Worm (Caenorhabditis elegans): Measurements from ENCODE around the gene ZK402.5.

Gene ZK402.5

DNA sequence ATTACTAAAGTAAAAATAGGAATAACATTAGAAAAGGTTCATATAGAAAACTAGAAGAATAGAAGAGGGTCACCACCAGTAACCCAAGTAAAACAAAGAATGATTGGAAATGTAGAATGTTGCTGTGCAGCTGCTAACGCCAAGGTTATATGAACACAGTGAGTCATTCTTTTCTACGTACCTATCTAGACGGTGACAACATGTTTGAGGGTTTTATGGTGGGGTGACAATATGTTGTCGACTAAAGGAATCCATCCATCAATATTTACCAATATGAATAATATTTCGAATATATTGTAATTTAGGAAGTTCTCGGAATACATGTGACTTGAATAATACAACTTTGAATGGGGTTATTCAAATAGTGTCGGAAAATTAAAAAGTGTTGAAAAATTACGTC is at the start of gene ZK402.5:
ZK402.5 (minus strand) TSS at position 101 of the 400 bp plus-strand sequence.
- TF ChIP-seq ceh-32 (tag; optimal IDR thresholded peaks at IDR 0.05; ENCODE audit: poor library complexity) (no peak), aly-2 (tag; optimal IDR thresholded peaks at IDR 0.05) (no peak), daf-16 (GFP tag; optimal IDR thresholded peaks at IDR 0.05) (no peak), daf-16 (tag; optimal IDR thresholded peaks at IDR 0.05) (no peak), madf-9 (GFP tag; conservative IDR thresholded peaks at IDR 0.05) (no peak), zip-11 (GFP tag; IDR thresholded peaks at IDR 0.05) (no peak), sdz-12 (GFP tag; optimal IDR thresholded peaks at IDR 0.05) (no peak), pqm-1 (tag; optimal IDR thresholded peaks at IDR 0.05) (no peak), nhr-41 (GFP tag; IDR thresholded peaks at IDR 0.05) (no peak), dmd-6 (GFP tag; IDR thresholded peaks at IDR 0.05) (no peak), aha-1 (tag) (no peak), F10B5.3 (tag; optimal IDR thresholded peaks at IDR 0.05) (no peak), lir-3 (tag; optimal IDR thresholded peaks at IDR 0.05) (no peak), duxl-1 (tag; optimal IDR thresholded peaks at IDR 0.05; ENCODE audit: poor library complexity) (no peak)

DNA sequence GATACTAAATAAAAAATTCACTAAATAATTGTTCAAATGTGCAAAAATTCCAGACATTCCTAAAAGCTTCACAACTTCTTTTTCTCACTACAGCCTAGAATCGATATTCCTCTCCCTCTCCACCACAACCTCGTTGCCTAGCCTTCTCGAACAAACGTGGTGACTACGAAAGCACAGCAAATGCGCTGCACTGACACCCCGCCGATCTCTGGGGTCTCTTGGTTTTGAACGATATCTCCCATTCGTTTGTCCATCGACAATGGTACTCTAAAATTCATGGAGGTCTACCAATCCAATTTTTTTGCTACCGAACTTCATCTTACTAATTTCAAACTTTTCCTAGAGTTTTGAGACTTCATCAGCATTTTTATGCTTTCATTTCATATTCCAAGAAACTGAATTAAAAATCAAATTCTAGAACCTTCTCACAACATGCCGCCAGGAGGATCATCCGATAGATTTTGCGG is 49.2 kb upstream of the ZK402.5 start, which contains the start of gene W05H7.1:
W05H7.1 (plus strand) TSS at position 417 of the 467 bp plus-strand sequence.
- no peak for TF ChIP-seq snpc-4 (tag; optimal IDR thresholded peaks at IDR 0.05)
- peak in 1 of 2 experiments; percentile 98 for TF ChIP-seq unc-62 (GFP tag; optimal IDR thresholded peaks at IDR 0.05 in 1 of 2)
- no peak for TF ChIP-seq unc-62 (tag; optimal IDR thresholded peaks at IDR 0.05)
- no peak for TF ChIP-seq nhr-48 (tag; optimal IDR thresholded peaks at IDR 0.05)
- no peak for TF ChIP-seq unc-39 (tag; optimal IDR thresholded peaks at IDR 0.05)
- TF ChIP-seq nhr-77 (tag; optimal IDR thresholded peaks at IDR 0.05), result no peak
- peak; percentile 9 for TF ChIP-seq hlh-11 (tag; optimal IDR thresholded peaks at IDR 0.05)
- TF ChIP-seq mes-2 (tag; optimal IDR thresholded peaks at IDR 0.05; ENCODE audit: poor library complexity, severe bottlenecking), result peak; percentile 55
- TF ChIP-seq dmd-6 (GFP tag; IDR thresholded peaks at IDR 0.05), result no peak
- no peak for TF ChIP-seq daf-16 (GFP tag; optimal IDR thresholded peaks at IDR 0.05)
- peak; percentile 14 for TF ChIP-seq daf-16 (tag; optimal IDR thresholded peaks at IDR 0.05)
- peak; percentile 61 for TF ChIP-seq hmg-1.1 (GFP tag; IDR thresholded peaks at IDR 0.05)
- peak; percentile 94 for TF ChIP-seq aha-1 (tag)
- TF ChIP-seq lsy-2 (tag; optimal IDR thresholded peaks at IDR 0.05), result peak in 1 of 2 experiments; percentile 56
- no peak for TF ChIP-seq F44E2.7 (GFP tag; IDR thresholded peaks at IDR 0.05)
- no peak for TF ChIP-seq ZK546.5 (tag; optimal IDR thresholded peaks at IDR 0.05)
- TF ChIP-seq mdl-1 (tag; optimal IDR thresholded peaks at IDR 0.05), result peak in 1 of 2 experiments; percentile 18
- TF ChIP-seq fkh-10 (GFP tag; optimal IDR thresholded peaks at IDR 0.05), result peak; percentile 4
- no peak for TF ChIP-seq ces-1 (GFP tag; optimal IDR thresholded peaks at IDR 0.05)
- no peak for TF ChIP-seq lin-39 (tag; optimal IDR thresholded peaks at IDR 0.05)
- no peak for TF ChIP-seq skn-1 (tag; optimal IDR thresholded peaks at IDR 0.05)
- peak; percentile 54 for TF ChIP-seq nhr-6 (tag; optimal IDR thresholded peaks at IDR 0.05)
- TF ChIP-seq R02D3.7 (tag; optimal IDR thresholded peaks at IDR 0.05), result no peak
- peak; percentile 57 for TF ChIP-seq hlh-30 (tag; optimal IDR thresholded peaks at IDR 0.05; ENCODE audit: insufficient read depth)
- TF ChIP-seq F37D6.2 (tag; optimal IDR thresholded peaks at IDR 0.05), result no peak
- TF ChIP-seq lin-38 (GFP tag; IDR thresholded peaks at IDR 0.05), result peak; percentile 38
- no peak for TF ChIP-seq saeg-2 (GFP tag; IDR thresholded peaks at IDR 0.05)
- TF ChIP-seq dpl-1 (GFP tag; optimal IDR thresholded peaks at IDR 0.05), result no peak
- TF ChIP-seq mep-1 (tag; optimal IDR thresholded peaks at IDR 0.05), result peak; percentile 62
- no peak for TF ChIP-seq nhr-237 (tag; optimal IDR thresholded peaks at IDR 0.05)
- no peak for TF ChIP-seq ceh-20 (GFP tag; IDR thresholded peaks at IDR 0.05)
- no peak for TF ChIP-seq mdt-29 (GFP tag; IDR thresholded peaks at IDR 0.05)
- no peak for TF ChIP-seq lir-3 (tag; optimal IDR thresholded peaks at IDR 0.05)
- TF ChIP-seq sdz-12 (GFP tag; optimal IDR thresholded peaks at IDR 0.05), result no peak
- peak; percentile 22 for TF ChIP-seq nhr-11 (tag; optimal IDR thresholded peaks at IDR 0.05)
- no peak for TF ChIP-seq rbr-2 (tag; optimal IDR thresholded peaks at IDR 0.05)
- no peak for TF ChIP-seq nhr-76 (tag; optimal IDR thresholded peaks at IDR 0.05)
- no peak for TF ChIP-seq ctbp-1 (GFP tag; IDR thresholded peaks at IDR 0.05)
- TF ChIP-seq pha-4 (GFP tag; IDR thresholded peaks at IDR 0.05), result no peak
- TF ChIP-seq pha-4 (tag; optimal IDR thresholded peaks at IDR 0.05), result no peak
- TF ChIP-seq ztf-7 (tag; optimal IDR thresholded peaks at IDR 0.05), result no peak
- peak; percentile 59 for TF ChIP-seq dve-1 (tag; optimal IDR thresholded peaks at IDR 0.05; ENCODE audit: insufficient read depth)
- no peak for TF ChIP-seq zfp-3 (GFP tag; conservative IDR thresholded peaks at IDR 0.05)
